Worm (Caenorhabditis elegans): ENCODE results near the gene cacn-1.

cacn-1 gene

ce11 chrII:14129191-14129590, 12.8 kb downstream of the cacn-1 start:
- TF ChIP-seq ztf-29 (GFP tag; IDR thresholded peaks at IDR 0.05) (no peak), ztf-23 (GFP tag; IDR thresholded peaks at IDR 0.05) (no peak), klf-2 (GFP tag; conservative IDR thresholded peaks at IDR 0.05) (no peak), med-1 (GFP tag; optimal IDR thresholded peaks at IDR 0.05; ENCODE audit: insufficient read depth) (no peak), tab-1 (GFP tag; IDR thresholded peaks at IDR 0.05) (no peak), T22C8.4 (GFP tag; IDR thresholded peaks at IDR 0.05) (no peak), ref-1 (GFP tag; conservative IDR thresholded peaks at IDR 0.05) (no peak), cog-1 (tag; optimal IDR thresholded peaks at IDR 0.05) (no peak), flt-1 (GFP tag; IDR thresholded peaks at IDR 0.05) (no peak)

DNA sequence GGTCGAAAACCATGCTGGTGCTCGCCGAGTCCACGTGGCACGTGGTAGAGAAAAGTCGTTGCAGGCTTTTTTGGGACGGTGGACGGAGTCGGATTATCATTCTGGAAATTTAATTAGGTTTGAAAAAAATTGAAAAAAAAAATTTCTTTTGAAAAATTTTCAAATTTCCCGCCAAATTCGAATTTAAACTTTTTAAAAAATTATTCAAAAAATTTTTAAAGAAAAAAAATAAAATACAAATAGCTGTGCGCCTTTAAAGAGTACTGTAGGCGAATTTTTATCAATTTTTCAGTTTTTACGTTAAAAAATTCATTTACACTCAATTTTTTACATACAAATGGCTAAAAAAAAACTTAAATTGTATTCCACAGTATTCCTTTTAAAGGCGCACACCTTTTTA, 15.1 kb downstream of the cacn-1 start, which contains the start of gene K09E4.3:
Gene K09E4.3 (minus strand): TSS at position 101 of the 400 bp plus-strand sequence.
- TF ChIP-seq tab-1 (GFP tag; IDR thresholded peaks at IDR 0.05) = no peak
- TF ChIP-seq cog-1 (tag; optimal IDR thresholded peaks at IDR 0.05) = no peak
- TF ChIP-seq ztf-29 (GFP tag; IDR thresholded peaks at IDR 0.05) = no peak
- TF ChIP-seq T22C8.4 (GFP tag; IDR thresholded peaks at IDR 0.05) = no peak
- no peak for TF ChIP-seq klf-2 (GFP tag; conservative IDR thresholded peaks at IDR 0.05)
- TF ChIP-seq ref-1 (GFP tag; conservative IDR thresholded peaks at IDR 0.05) = no peak
- no peak for TF ChIP-seq flt-1 (GFP tag; IDR thresholded peaks at IDR 0.05)
- TF ChIP-seq ztf-23 (GFP tag; IDR thresholded peaks at IDR 0.05) = no peak
- TF ChIP-seq med-1 (GFP tag; optimal IDR thresholded peaks at IDR 0.05; ENCODE audit: insufficient read depth) = no peak

ce11 chrII:14122065-14122464, 19.9 kb downstream of the cacn-1 start, which contains the start of gene K09E4.4:
K09E4.4 (minus strand) TSS chrII:14122165.
- TF ChIP-seq tab-1 (GFP tag; IDR thresholded peaks at IDR 0.05) (no peak), med-1 (GFP tag; optimal IDR thresholded peaks at IDR 0.05; ENCODE audit: insufficient read depth) (no peak), flt-1 (GFP tag; IDR thresholded peaks at IDR 0.05) (no peak), ztf-23 (GFP tag; IDR thresholded peaks at IDR 0.05) (no peak), klf-2 (GFP tag; conservative IDR thresholded peaks at IDR 0.05) (no peak), T22C8.4 (GFP tag; IDR thresholded peaks at IDR 0.05) (no peak), ref-1 (GFP tag; conservative IDR thresholded peaks at IDR 0.05) (no peak), ztf-29 (GFP tag; IDR thresholded peaks at IDR 0.05) (no peak), cog-1 (tag; optimal IDR thresholded peaks at IDR 0.05) (no peak)

- TF ChIP-seq flt-1 (GFP tag; IDR thresholded peaks at IDR 0.05) (no peak), tab-1 (GFP tag; IDR thresholded peaks at IDR 0.05) (no peak), klf-2 (GFP tag; conservative IDR thresholded peaks at IDR 0.05) (no peak), med-1 (GFP tag; optimal IDR thresholded peaks at IDR 0.05; ENCODE audit: insufficient read depth) (no peak)
These were observed 23.6 kb downstream of the cacn-1 start for ce11 chrII:14118391-14118790.

ce11 chrII:14112842-14113241, 29.1 kb downstream of the cacn-1 start:
- TF ChIP-seq T22C8.4 (GFP tag; IDR thresholded peaks at IDR 0.05) = no peak
- no peak for TF ChIP-seq tab-1 (GFP tag; IDR thresholded peaks at IDR 0.05)
- no peak for TF ChIP-seq klf-2 (GFP tag; conservative IDR thresholded peaks at IDR 0.05)
- TF ChIP-seq ztf-29 (GFP tag; IDR thresholded peaks at IDR 0.05) = no peak
- no peak for TF ChIP-seq cog-1 (tag; optimal IDR thresholded peaks at IDR 0.05)
- no peak for TF ChIP-seq ref-1 (GFP tag; conservative IDR thresholded peaks at IDR 0.05)
- TF ChIP-seq med-1 (GFP tag; optimal IDR thresholded peaks at IDR 0.05; ENCODE audit: insufficient read depth) = no peak
- no peak for TF ChIP-seq flt-1 (GFP tag; IDR thresholded peaks at IDR 0.05)

ce11 chrII:14109184-14109664, 32.7 kb downstream of the cacn-1 start, which contains the start of gene cpg-7:
cpg-7 (minus strand) TSS chrII:14109234.
- no peak for TF ChIP-seq ztf-29 (GFP tag; IDR thresholded peaks at IDR 0.05)
- no peak for TF ChIP-seq ztf-23 (GFP tag; IDR thresholded peaks at IDR 0.05)
- no peak for TF ChIP-seq klf-2 (GFP tag; conservative IDR thresholded peaks at IDR 0.05)
- TF ChIP-seq ref-1 (GFP tag; conservative IDR thresholded peaks at IDR 0.05) = no peak
- no peak for TF ChIP-seq tab-1 (GFP tag; IDR thresholded peaks at IDR 0.05)

ce11 chrII:14106164-14106563, 35.8 kb downstream of the cacn-1 start:
- no peak for TF ChIP-seq med-1 (GFP tag; optimal IDR thresholded peaks at IDR 0.05; ENCODE audit: insufficient read depth)
- no peak for TF ChIP-seq cog-1 (tag; optimal IDR thresholded peaks at IDR 0.05)
- no peak for TF ChIP-seq T22C8.4 (GFP tag; IDR thresholded peaks at IDR 0.05)
- TF ChIP-seq flt-1 (GFP tag; IDR thresholded peaks at IDR 0.05) = no peak
- no peak for TF ChIP-seq ztf-29 (GFP tag; IDR thresholded peaks at IDR 0.05)
- no peak for TF ChIP-seq tab-1 (GFP tag; IDR thresholded peaks at IDR 0.05)

- TF ChIP-seq ref-1 (GFP tag; conservative IDR thresholded peaks at IDR 0.05) = no peak
- TF ChIP-seq flt-1 (GFP tag; IDR thresholded peaks at IDR 0.05) = no peak
- no peak for TF ChIP-seq klf-2 (GFP tag; conservative IDR thresholded peaks at IDR 0.05)
- no peak for TF ChIP-seq ztf-29 (GFP tag; IDR thresholded peaks at IDR 0.05)
- no peak for TF ChIP-seq med-1 (GFP tag; optimal IDR thresholded peaks at IDR 0.05; ENCODE audit: insufficient read depth)
- TF ChIP-seq T22C8.4 (GFP tag; IDR thresholded peaks at IDR 0.05) = no peak
- TF ChIP-seq ztf-23 (GFP tag; IDR thresholded peaks at IDR 0.05) = no peak
- TF ChIP-seq cog-1 (tag; optimal IDR thresholded peaks at IDR 0.05) = no peak
- no peak for TF ChIP-seq tab-1 (GFP tag; IDR thresholded peaks at IDR 0.05)
These were observed 37.5 kb downstream of the cacn-1 start, which contains the start of gene gur-4 for ce11 chrII:14104470-14104869. gur-4 (plus strand) TSS chrII:14104770.

- no peak for TF ChIP-seq klf-2 (GFP tag; conservative IDR thresholded peaks at IDR 0.05)
- TF ChIP-seq med-1 (GFP tag; optimal IDR thresholded peaks at IDR 0.05; ENCODE audit: insufficient read depth) = no peak
- TF ChIP-seq ref-1 (GFP tag; conservative IDR thresholded peaks at IDR 0.05) = no peak
- no peak for TF ChIP-seq cog-1 (tag; optimal IDR thresholded peaks at IDR 0.05)
- TF ChIP-seq ztf-29 (GFP tag; IDR thresholded peaks at IDR 0.05) = no peak
- no peak for TF ChIP-seq ztf-23 (GFP tag; IDR thresholded peaks at IDR 0.05)
- no peak for TF ChIP-seq flt-1 (GFP tag; IDR thresholded peaks at IDR 0.05)
- TF ChIP-seq T22C8.4 (GFP tag; IDR thresholded peaks at IDR 0.05) = no peak
- no peak for TF ChIP-seq tab-1 (GFP tag; IDR thresholded peaks at IDR 0.05)
These were observed 39.8 kb downstream of the cacn-1 start for ce11 chrII:14102112-14102511.

- no peak for TF ChIP-seq med-1 (GFP tag; optimal IDR thresholded peaks at IDR 0.05; ENCODE audit: insufficient read depth)
- TF ChIP-seq flt-1 (GFP tag; IDR thresholded peaks at IDR 0.05) = no peak
- TF ChIP-seq klf-2 (GFP tag; conservative IDR thresholded peaks at IDR 0.05) = no peak
- TF ChIP-seq ref-1 (GFP tag; conservative IDR thresholded peaks at IDR 0.05) = no peak
- TF ChIP-seq cog-1 (tag; optimal IDR thresholded peaks at IDR 0.05) = no peak
- no peak for TF ChIP-seq ztf-23 (GFP tag; IDR thresholded peaks at IDR 0.05)
- TF ChIP-seq ztf-29 (GFP tag; IDR thresholded peaks at IDR 0.05) = no peak
- TF ChIP-seq T22C8.4 (GFP tag; IDR thresholded peaks at IDR 0.05) = no peak
- no peak for TF ChIP-seq tab-1 (GFP tag; IDR thresholded peaks at IDR 0.05)
These were observed 41.0 kb downstream of the cacn-1 start, which contains the start of gene bkip-1 for ce11 chrII:14100963-14101362. bkip-1 (plus strand) TSS chrII:14101263.

All from whole organism, midembryonic.